Worm (Caenorhabditis elegans) whole organism, L4 larva: ENCODE data around the gene W01F3.2.
A peak's percentile ranks its signal among the peaks of the same experiment; 100 is the strongest.

ENCODE experiments used
- F26F4.8 ChIP-seq: fragments of 200-800 bp; sonication (Bioruptor generic); conservative IDR thresholded peaks from 2 replicates; pipeline ENCODE4 v1.3.6; 2022; ENCODE audit warnings: missing genetic modification characterization, missing compliant biosample characterization
- F49E8.2 ChIP-seq: sonication (generic microtip); optimal IDR thresholded peaks from 2 replicates; lab custom pipeline; 2016; ENCODE audit warnings: missing compliant biosample characterization, mild to moderate bottlenecking, missing genetic modification characterization, borderline replicate concordance
- T20F7.1 ChIP-seq: fragments of 200-800 bp; sonication (Bioruptor generic); optimal IDR thresholded peaks from 2 replicates; lab custom pipeline; 2018; ENCODE audit warnings: mild to moderate bottlenecking, missing genetic modification characterization, missing compliant biosample characterization
- Y105C5A.15 ChIP-seq: fragments of 200-800 bp; sonication (Bioruptor generic); IDR thresholded peaks from 2 replicates; pipeline ENCODE4 v1.3.6; 2022; ENCODE audit warnings: missing genetic modification characterization, missing compliant biosample characterization
- Y48G9A.11 ChIP-seq: fragments of 200-800 bp; sonication (Bioruptor generic); IDR thresholded peaks from 2 replicates; pipeline ENCODE4 v1.3.6; 2022; ENCODE audit warnings: missing genetic modification reagents, missing genetic modification characterization, missing compliant biosample characterization
- ZK546.5 ChIP-seq, 2 experiments: sonication (generic microtip); optimal IDR thresholded peaks; 2 replicates each; lab custom pipeline; 2017; ENCODE audit warnings: missing biosample characterization in 2 of 2, missing genetic modification characterization in 2 of 2
- aha-1 ChIP-seq: fragments of 150-350 bp; peaks from one replicate; lab custom pipeline; 2014; ENCODE audit warnings: missing biosample characterization, missing genetic modification characterization
- aly-2 ChIP-seq: sonication (generic microtip); optimal IDR thresholded peaks from 2 replicates; lab custom pipeline; 2018; ENCODE audit warnings: missing biosample characterization, missing genetic modification characterization
- attf-4 ChIP-seq: sonication (generic microtip); optimal IDR thresholded peaks from 3 replicates; lab custom pipeline; 2017; ENCODE audit warnings: missing biosample characterization, missing genetic modification characterization
- ceh-32 ChIP-seq: sonication (generic microtip); optimal IDR thresholded peaks from 2 replicates; lab custom pipeline; 2016; ENCODE audit warnings: mild to moderate bottlenecking, missing genetic modification characterization, missing compliant biosample characterization; ENCODE audit not compliant: poor library complexity
- ceh-44 ChIP-seq: fragments of 200-800 bp; sonication (Bioruptor generic); IDR thresholded peaks from 2 replicates; pipeline ENCODE4 v1.3.6; 2022; ENCODE audit warnings: missing genetic modification reagents, missing genetic modification characterization, missing compliant biosample characterization
- ceh-82 ChIP-seq: sonication (generic microtip); optimal IDR thresholded peaks from 2 replicates; lab custom pipeline; 2017; ENCODE audit warnings: missing biosample characterization, missing genetic modification characterization
- ces-1 ChIP-seq: fragments of 150-350 bp; sonication (generic microtip); optimal IDR thresholded peaks from 4 replicates; lab custom pipeline; 2014; ENCODE audit warnings: missing biosample characterization, missing genetic modification reagents, missing genetic modification characterization
- dpl-1 ChIP-seq: fragments of 150-350 bp; optimal IDR thresholded peaks from 2 replicates; lab custom pipeline; 2014; ENCODE audit warnings: missing biosample characterization, missing genetic modification reagents, missing genetic modification characterization
- dve-1 ChIP-seq: sonication (generic microtip); optimal IDR thresholded peaks from 2 replicates; lab custom pipeline; 2017; ENCODE audit warnings: antibody characterized with exemption, mild to moderate bottlenecking, missing genetic modification characterization, missing compliant biosample characterization; ENCODE audit not compliant: insufficient read depth
- hlh-30 ChIP-seq: sonication (generic microtip); optimal IDR thresholded peaks from 2 replicates; lab custom pipeline; 2017; ENCODE audit warnings: antibody characterized with exemption, mild to moderate bottlenecking, missing genetic modification characterization, missing compliant biosample characterization; ENCODE audit not compliant: insufficient read depth
- hmg-1.1 ChIP-seq: fragments of 200-800 bp; sonication (Bioruptor generic); IDR thresholded peaks from 2 replicates; pipeline ENCODE4 v1.3.6; 2022; ENCODE audit warnings: missing genetic modification reagents, missing genetic modification characterization, missing compliant biosample characterization
- lin-38 ChIP-seq: fragments of 200-800 bp; sonication (Bioruptor generic); IDR thresholded peaks from 2 replicates; pipeline ENCODE4 v1.3.6; 2022; ENCODE audit warnings: missing genetic modification reagents, missing genetic modification characterization, missing compliant biosample characterization
- lsy-2 ChIP-seq, 2 experiments: fragments of 150-350 bp in 1 of 2; sonication (generic microtip) in 1 of 2; optimal IDR thresholded peaks; 2 replicates each; lab custom pipeline; 2014 to 2017; ENCODE audit warnings: missing biosample characterization in 2 of 2, missing genetic modification characterization in 2 of 2
- madf-9 ChIP-seq: fragments of 200-800 bp; sonication (Bioruptor generic); conservative IDR thresholded peaks from 2 replicates; pipeline ENCODE4 v1.3.6; 2022; ENCODE audit warnings: missing genetic modification reagents, missing genetic modification characterization, missing compliant biosample characterization
- mep-1 ChIP-seq: fragments of 150-350 bp; sonication (generic microtip); optimal IDR thresholded peaks from 3 replicates; lab custom pipeline; 2014; ENCODE audit warnings: missing biosample characterization, missing genetic modification characterization
- mes-2 ChIP-seq: sonication (generic microtip); optimal IDR thresholded peaks from 2 replicates; lab custom pipeline; 2016; ENCODE audit warnings: missing genotype, mild to moderate bottlenecking, missing genetic modification characterization, missing compliant biosample characterization; ENCODE audit not compliant: poor library complexity, severe bottlenecking
- mxl-2 ChIP-seq: fragments of 200-800 bp; sonication (Bioruptor generic); conservative IDR thresholded peaks from 2 replicates; pipeline ENCODE4 v1.3.6; 2022; ENCODE audit warnings: missing genetic modification reagents, missing genetic modification characterization, missing compliant biosample characterization
- nhr-11 ChIP-seq: fragments of 150-350 bp; optimal IDR thresholded peaks from 2 replicates; lab custom pipeline; 2014; ENCODE audit warnings: missing biosample characterization, missing genetic modification characterization
- nhr-41 ChIP-seq: fragments of 200-800 bp; sonication (Bioruptor generic); IDR thresholded peaks from 2 replicates; pipeline ENCODE4 v1.3.6; 2022; ENCODE audit warnings: missing genetic modification reagents, missing genetic modification characterization, missing compliant biosample characterization
- nhr-48 ChIP-seq: sonication (generic microtip); optimal IDR thresholded peaks from 2 replicates; lab custom pipeline; 2016; ENCODE audit warnings: mild to moderate bottlenecking, missing genetic modification characterization, missing compliant biosample characterization
- nhr-6 ChIP-seq: fragments of 150-350 bp; optimal IDR thresholded peaks from 2 replicates; lab custom pipeline; 2014; ENCODE audit warnings: missing biosample characterization, missing genetic modification characterization
- set-16 ChIP-seq: fragments of 200-800 bp; sonication (Bioruptor generic); IDR thresholded peaks from 2 replicates; pipeline ENCODE4 v1.3.6; 2022; ENCODE audit warnings: missing genetic modification reagents, missing genetic modification characterization, missing compliant biosample characterization
- snpc-1.2 ChIP-seq: fragments of 200-800 bp; sonication (Bioruptor generic); IDR thresholded peaks from 2 replicates; pipeline ENCODE4 v1.3.6; 2022; ENCODE audit warnings: missing genetic modification reagents, missing genetic modification characterization, missing compliant biosample characterization
- snpc-4 ChIP-seq: fragments of 150-350 bp; optimal IDR thresholded peaks from 2 replicates; lab custom pipeline; 2014; ENCODE audit warnings: missing biosample characterization, missing genetic modification characterization
- spr-3 ChIP-seq: fragments of 200-800 bp; sonication (Bioruptor generic); optimal IDR thresholded peaks from 2 replicates; lab custom pipeline; 2018; ENCODE audit warnings: mild to moderate bottlenecking, missing genetic modification characterization, missing compliant biosample characterization
- tag-97 ChIP-seq: fragments of 200-800 bp; sonication (Bioruptor generic); IDR thresholded peaks from 2 replicates; pipeline ENCODE4 v1.3.6; 2022; ENCODE audit warnings: missing genetic modification characterization, missing compliant biosample characterization
- zfp-3 ChIP-seq: fragments of 200-800 bp; sonication (Bioruptor generic); conservative IDR thresholded peaks from 2 replicates; pipeline ENCODE4 v1.3.6; 2022; ENCODE audit warnings: missing genetic modification reagents, missing genetic modification characterization, missing compliant biosample characterization

W01F3.2 gene

DNA sequence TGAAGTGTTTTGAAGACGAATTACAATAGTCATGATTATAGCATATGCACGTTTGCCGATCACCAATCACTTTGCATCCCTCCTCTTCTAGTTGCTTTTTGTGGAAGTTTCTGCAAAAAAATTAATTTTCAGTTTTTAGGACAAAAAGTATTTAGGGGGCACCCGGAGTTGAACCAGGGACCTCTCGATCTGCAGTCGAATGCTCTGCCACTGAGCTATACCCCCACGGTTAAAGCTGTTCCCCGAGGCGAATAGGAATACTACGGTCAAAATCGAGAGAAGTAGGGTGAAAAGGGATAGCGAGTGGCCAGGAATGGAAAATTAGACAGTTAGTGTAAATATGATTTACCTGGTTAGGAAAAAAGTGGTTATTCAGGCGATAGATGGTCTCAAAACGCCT, 33.8 kb downstream of the W01F3.2 start (continued):
- TF ChIP-seq tag-97 (GFP tag; lab: Robert Waterston, UW) (no peak), ZK546.5 (tag; optimal IDR thresholded peaks at IDR 0.05; lab: Kevin White, UChicago) (no peak), spr-3 (GFP tag; lab: Kevin White, UChicago) (peak; percentile 36), F49E8.2 (tag; lab: Kevin White, UChicago) (peak; percentile 16)

DNA sequence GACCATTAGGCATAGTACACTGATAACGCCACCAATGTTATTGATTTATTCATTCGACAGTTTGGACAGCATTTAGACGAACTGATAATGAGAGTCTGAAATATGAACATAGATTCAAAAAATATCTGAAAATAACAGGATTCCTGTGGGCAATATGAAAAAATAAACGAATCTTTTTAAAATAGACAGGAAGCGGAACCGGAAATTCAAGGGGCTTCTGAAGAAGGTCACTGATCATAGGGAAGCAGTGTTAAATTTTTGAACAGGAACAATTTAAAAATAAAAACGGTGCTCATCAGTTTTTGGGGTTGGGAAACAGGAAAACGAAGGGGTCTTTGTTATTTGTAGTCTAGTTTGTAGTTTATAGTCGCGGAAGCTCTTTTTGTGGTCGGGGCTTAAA, 38.1 kb downstream of the W01F3.2 start, which contains the start of gene F53F8.7:
F53F8.7 (minus strand) TSS at position 101 of the 400 bp plus-strand sequence.
- TF ChIP-seq aha-1 (tag; lab: Kevin White, UChicago) (peak; percentile 42), mxl-2 (GFP tag; lab: Robert Waterston, UW) (no peak), nhr-41 (GFP tag; lab: Robert Waterston, UW) (no peak)

DNA sequence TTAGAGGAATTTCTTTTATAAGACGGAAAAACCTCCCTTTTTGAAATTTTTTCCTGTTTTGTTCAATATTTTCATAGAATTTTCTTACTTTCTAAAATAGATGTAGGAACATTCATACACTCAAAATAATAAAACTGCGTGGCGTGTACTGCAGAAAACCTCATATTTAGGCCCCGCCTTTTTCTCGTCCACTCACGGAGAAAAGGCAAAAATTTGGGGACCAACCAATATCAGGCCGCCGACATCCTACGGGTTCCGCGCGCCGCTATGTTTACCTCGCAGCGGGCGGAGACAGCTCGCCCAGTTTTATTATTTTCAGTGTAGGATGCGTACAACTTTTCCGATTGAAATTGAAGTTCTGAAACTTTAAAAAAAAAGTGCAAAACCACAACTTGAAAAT, 38.7 kb downstream of the W01F3.2 start:
- TF ChIP-seq snpc-4 (tag; lab: Kevin White, UChicago) (peak; percentile 23), F49E8.2 (tag; lab: Kevin White, UChicago) (peak; percentile 18), Y48G9A.11 (GFP tag; lab: Robert Waterston, UW) (peak; percentile 9; the same call in 1 of the 2 replicates)

DNA sequence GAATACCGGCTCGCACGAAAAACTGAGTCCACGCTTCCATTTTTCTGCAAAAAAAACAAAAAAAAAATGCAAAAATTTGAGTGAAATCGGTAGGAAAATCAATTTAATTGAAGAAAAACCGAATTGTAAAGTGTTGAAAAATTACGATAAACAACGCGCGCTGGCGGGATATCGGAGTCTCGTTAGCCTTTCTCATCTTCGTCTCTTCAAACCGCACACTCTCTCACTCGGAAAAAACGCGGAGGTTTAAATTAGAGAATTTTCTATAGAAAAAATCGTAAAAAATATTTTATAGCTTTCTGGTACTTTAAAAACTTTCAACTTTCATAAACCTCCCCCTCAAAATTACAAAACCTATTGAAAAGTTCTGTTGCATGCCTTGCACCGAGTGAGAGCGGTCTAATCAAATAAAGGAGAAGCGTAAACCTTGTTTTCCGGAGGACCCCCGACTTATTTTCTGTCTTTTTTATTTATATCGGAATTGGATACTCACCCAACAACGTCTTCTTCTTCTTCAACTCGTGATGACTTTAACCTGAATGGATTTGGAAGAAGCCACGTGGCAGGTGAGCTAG, 44.0 kb downstream of the W01F3.2 start, which contains the start of the genes F53F8.5 and F53F8.6:
F53F8.5 (minus strand) TSS at position 52 of the 575 bp plus-strand sequence.
F53F8.6 (plus strand) TSS at position 230 of the 575 bp plus-strand sequence.
- TF ChIP-seq attf-4 (no peak), ces-1 (GFP tag; lab: Kevin White, UChicago) (peak; percentile 12), lsy-2 (tag; optimal IDR thresholded peaks at IDR 0.05; lab: Kevin White, UChicago) (peak in 1 of 2 experiments; percentile 66), ceh-82 (tag; lab: Kevin White, UChicago) (no peak), nhr-6 (tag; lab: Kevin White, UChicago) (peak; percentile 29), F26F4.8 (GFP tag; lab: Robert Waterston, UW) (no peak), zfp-3 (no peak), ceh-32 (tag; lab: Kevin White, UChicago) (no peak), mes-2 (tag; lab: Kevin White, UChicago) (peak; percentile 74), dve-1 (tag; lab: Kevin White, UChicago) (peak; percentile 53), lin-38 (peak; percentile 27; the same call in 1 of the 2 replicates), aly-2 (tag; lab: Kevin White, UChicago) (no peak), hmg-1.1 (GFP tag; lab: Robert Waterston, UW) (peak; percentile 31; the same call in 1 of the 2 replicates), nhr-11 (tag; lab: Kevin White, UChicago) (no peak), hlh-30 (peak; percentile 46), snpc-1.2 (no peak), T20F7.1 (GFP tag; lab: Kevin White, UChicago) (peak; percentile 96), nhr-48 (tag; lab: Kevin White, UChicago) (no peak), dpl-1 (GFP tag; lab: Kevin White, UChicago) (peak; percentile 85), mep-1 (tag; lab: Kevin White, UChicago) (peak; percentile 27), Y48G9A.11 (GFP tag; lab: Robert Waterston, UW) (peak; percentile 97)

DNA sequence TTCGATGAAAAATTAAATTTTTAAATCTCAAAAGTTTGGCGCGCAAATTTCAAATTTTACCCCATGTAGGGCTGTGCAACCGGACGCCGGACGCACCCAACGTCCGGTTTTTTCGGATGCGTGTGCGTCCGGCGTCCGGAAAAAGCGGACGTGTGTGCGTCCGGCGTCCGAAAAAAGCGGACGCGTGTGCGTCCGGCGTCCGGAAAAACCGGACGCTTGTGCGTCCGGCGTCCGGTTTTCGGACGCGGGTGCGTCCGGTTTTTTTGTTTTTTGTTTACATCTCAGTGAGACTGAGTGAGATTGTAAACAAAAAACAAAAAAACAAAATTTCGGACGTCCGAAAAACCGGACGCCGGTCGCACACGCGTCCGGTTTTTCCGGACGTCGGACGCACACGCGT, 45.0 kb downstream of the W01F3.2 start:
- TF ChIP-seq ceh-44 (GFP tag; lab: Robert Waterston, UW) (0 out of 2 replicates have a peak, but pooled peaks have one; percentile 29), set-16 (peak; percentile 84), madf-9 (GFP tag; lab: Robert Waterston, UW) (0 out of 2 replicates have a peak, but pooled peaks have one; percentile 45), F26F4.8 (GFP tag; lab: Robert Waterston, UW) (0 out of 2 replicates have a peak, but pooled peaks have one; percentile 63), Y105C5A.15 (GFP tag; lab: Robert Waterston, UW) (peak; percentile 58; the same call in 1 of the 2 replicates), lin-38 (peak; percentile 28; the same call in 1 of the 2 replicates)
